Worm (Caenorhabditis elegans) whole organism, L1 larva: ENCODE results near the gene Y15E3A.3.

Source experiments
- C16A3.4 ChIP-seq: fragments of 150-350 bp; optimal IDR thresholded peaks from 2 replicates; lab custom pipeline; 2014; ENCODE audit warnings: missing biosample characterization, missing genetic modification characterization
- aha-1 ChIP-seq: fragments of 150-350 bp; optimal IDR thresholded peaks from 2 replicates; lab custom pipeline; 2014; ENCODE audit warnings: missing biosample characterization, missing genetic modification characterization
- efl-3 ChIP-seq: fragments of 200-800 bp; sonication (Bioruptor generic); optimal IDR thresholded peaks from 2 replicates; lab custom pipeline; 2018; ENCODE audit warnings: mild to moderate bottlenecking, missing genetic modification characterization, missing compliant biosample characterization
- grh-1 ChIP-seq: fragments of 200-800 bp; sonication (Bioruptor generic); IDR thresholded peaks from 2 replicates; pipeline ENCODE4 v1.3.6; 2022; ENCODE audit warnings: missing genetic modification reagents, missing genetic modification characterization, missing compliant biosample characterization
- zag-1 ChIP-seq: fragments of 150-350 bp; optimal IDR thresholded peaks from 2 replicates; lab custom pipeline; 2014; ENCODE audit warnings: missing biosample characterization, missing genetic modification characterization

DNA sequence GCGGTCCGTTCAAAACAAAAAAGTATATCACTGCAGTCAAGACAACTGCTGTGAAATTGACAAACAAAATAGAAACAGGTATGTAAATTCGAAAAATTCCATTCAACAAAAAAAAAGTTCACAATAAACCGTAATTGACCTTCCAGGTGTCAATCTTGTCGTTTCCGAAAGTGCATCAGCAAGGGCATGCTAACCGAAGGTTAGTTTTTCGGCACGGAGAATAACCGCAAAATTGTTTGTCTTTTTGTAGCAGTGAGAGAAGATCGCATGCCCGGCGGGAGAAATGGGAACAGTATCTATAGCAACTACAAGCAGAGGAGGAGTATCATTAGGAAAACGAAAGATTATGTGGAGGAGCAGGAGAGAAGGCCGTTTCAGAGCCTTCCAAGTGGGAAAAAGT, 12.9 kb downstream of the Y15E3A.3 start:
- no peak for TF ChIP-seq efl-3 (GFP tag; lab: Kevin White, UChicago)
- TF ChIP-seq C16A3.4 = no peak
- TF ChIP-seq aha-1 (tag; lab: Kevin White, UChicago) = no peak
- TF ChIP-seq grh-1 = no peak
- no peak for TF ChIP-seq zag-1 (tag; lab: Kevin White, UChicago)
